Worm (Caenorhabditis elegans): ENCODE results near the gene nhr-254.

Gene nhr-254

DNA sequence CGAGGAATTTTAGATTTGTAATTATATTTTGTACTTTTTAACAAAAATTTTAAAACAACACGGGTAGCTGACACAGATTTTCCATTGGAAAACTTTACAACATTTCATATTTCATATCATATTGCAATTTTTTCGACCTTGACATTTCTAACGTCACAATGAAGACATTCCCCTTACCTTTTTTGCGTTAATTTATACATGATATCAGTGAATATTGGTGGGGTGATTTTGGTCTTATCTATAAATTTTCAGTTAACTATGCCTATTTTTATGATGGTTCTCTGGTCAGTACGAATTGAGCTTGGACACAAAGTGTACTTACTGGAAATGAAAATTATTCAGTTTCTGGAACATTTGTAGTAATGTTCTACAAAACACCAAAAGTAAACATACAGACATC, 7.9 kb upstream of the nhr-254 start:
- TF ChIP-seq cog-1 (tag; optimal IDR thresholded peaks at IDR 0.05): no peak
- TF ChIP-seq flt-1 (GFP tag; IDR thresholded peaks at IDR 0.05): no peak
- TF ChIP-seq ztf-23 (GFP tag; IDR thresholded peaks at IDR 0.05): no peak
- no peak for TF ChIP-seq ztf-29 (GFP tag; IDR thresholded peaks at IDR 0.05)
- TF ChIP-seq med-1 (GFP tag; optimal IDR thresholded peaks at IDR 0.05; ENCODE audit: insufficient read depth): no peak
- TF ChIP-seq T22C8.4 (GFP tag; IDR thresholded peaks at IDR 0.05): no peak
- no peak for TF ChIP-seq klf-2 (GFP tag; conservative IDR thresholded peaks at IDR 0.05)
- no peak for TF ChIP-seq ref-1 (GFP tag; conservative IDR thresholded peaks at IDR 0.05)
- no peak for TF ChIP-seq tab-1 (GFP tag; IDR thresholded peaks at IDR 0.05)

ce11 chrV:385488-385887, 6.9 kb upstream of the nhr-254 start, which contains the start of gene lipl-5:
lipl-5 (plus strand) TSS chrV:385746.
- TF ChIP-seq flt-1 (GFP tag; IDR thresholded peaks at IDR 0.05): no peak
- no peak for TF ChIP-seq klf-2 (GFP tag; conservative IDR thresholded peaks at IDR 0.05)
- no peak for TF ChIP-seq ref-1 (GFP tag; conservative IDR thresholded peaks at IDR 0.05)
- no peak for TF ChIP-seq ztf-23 (GFP tag; IDR thresholded peaks at IDR 0.05)
- TF ChIP-seq cog-1 (tag; optimal IDR thresholded peaks at IDR 0.05): no peak
- no peak for TF ChIP-seq tab-1 (GFP tag; IDR thresholded peaks at IDR 0.05)
- TF ChIP-seq ztf-29 (GFP tag; IDR thresholded peaks at IDR 0.05): no peak
- no peak for TF ChIP-seq med-1 (GFP tag; optimal IDR thresholded peaks at IDR 0.05; ENCODE audit: insufficient read depth)
- no peak for TF ChIP-seq T22C8.4 (GFP tag; IDR thresholded peaks at IDR 0.05)

DNA sequence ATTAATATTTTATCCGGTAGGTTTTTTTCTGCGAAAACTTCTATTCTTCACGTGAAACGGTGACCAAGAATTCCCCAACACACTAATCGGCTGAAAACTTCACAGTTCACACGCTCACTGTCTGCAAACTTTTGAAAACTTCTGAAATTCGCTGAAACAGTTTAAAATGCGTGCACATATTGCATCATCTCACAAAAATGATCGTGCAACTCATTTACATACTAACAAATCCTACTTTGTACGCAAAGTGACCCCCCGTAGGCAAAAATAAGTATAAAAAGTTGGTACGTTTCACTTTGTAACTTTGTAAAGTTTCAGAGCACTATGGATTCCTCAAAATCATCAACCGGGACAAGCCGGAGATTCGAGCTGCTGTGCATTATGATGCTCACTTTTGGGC, 4.0 kb upstream of the nhr-254 start, which contains the start of gene ZK6.6:
Gene ZK6.6 (plus strand): TSS at position 301 of the 400 bp plus-strand sequence.
- TF ChIP-seq cog-1 (tag; optimal IDR thresholded peaks at IDR 0.05): no peak
- no peak for TF ChIP-seq flt-1 (GFP tag; IDR thresholded peaks at IDR 0.05)
- no peak for TF ChIP-seq ref-1 (GFP tag; conservative IDR thresholded peaks at IDR 0.05)
- TF ChIP-seq ztf-23 (GFP tag; IDR thresholded peaks at IDR 0.05): no peak

ce11 chrV:396309-396708, 3.9 kb downstream of the nhr-254 start, which contains the start of gene nhr-253:
nhr-253 (plus strand) TSS chrV:396593.
- TF ChIP-seq ztf-29 (GFP tag; IDR thresholded peaks at IDR 0.05) (no peak), tab-1 (GFP tag; IDR thresholded peaks at IDR 0.05) (no peak), med-1 (GFP tag; optimal IDR thresholded peaks at IDR 0.05; ENCODE audit: insufficient read depth) (no peak), ref-1 (GFP tag; conservative IDR thresholded peaks at IDR 0.05) (no peak), T22C8.4 (GFP tag; IDR thresholded peaks at IDR 0.05) (no peak), ztf-23 (GFP tag; IDR thresholded peaks at IDR 0.05) (no peak), flt-1 (GFP tag; IDR thresholded peaks at IDR 0.05) (no peak), klf-2 (GFP tag; conservative IDR thresholded peaks at IDR 0.05) (no peak), cog-1 (tag; optimal IDR thresholded peaks at IDR 0.05) (no peak)

ce11 chrV:399721-400120, 7.3 kb downstream of the nhr-254 start, which contains the start of gene scl-27:
scl-27 (plus strand) TSS chrV:400021.
- no peak for TF ChIP-seq ztf-29 (GFP tag; IDR thresholded peaks at IDR 0.05)

- TF ChIP-seq klf-2 (GFP tag; conservative IDR thresholded peaks at IDR 0.05): no peak
- no peak for TF ChIP-seq T22C8.4 (GFP tag; IDR thresholded peaks at IDR 0.05)
- no peak for TF ChIP-seq flt-1 (GFP tag; IDR thresholded peaks at IDR 0.05)
- no peak for TF ChIP-seq cog-1 (tag; optimal IDR thresholded peaks at IDR 0.05)
- no peak for TF ChIP-seq med-1 (GFP tag; optimal IDR thresholded peaks at IDR 0.05; ENCODE audit: insufficient read depth)
- no peak for TF ChIP-seq ztf-23 (GFP tag; IDR thresholded peaks at IDR 0.05)
- TF ChIP-seq tab-1 (GFP tag; IDR thresholded peaks at IDR 0.05): no peak
- no peak for TF ChIP-seq ztf-29 (GFP tag; IDR thresholded peaks at IDR 0.05)
- TF ChIP-seq ref-1 (GFP tag; conservative IDR thresholded peaks at IDR 0.05): no peak
Observed at ce11 chrV:403028-403427, 10.6 kb downstream of the nhr-254 start, which contains the start of gene srh-62. srh-62 (minus strand) TSS chrV:403128.

DNA sequence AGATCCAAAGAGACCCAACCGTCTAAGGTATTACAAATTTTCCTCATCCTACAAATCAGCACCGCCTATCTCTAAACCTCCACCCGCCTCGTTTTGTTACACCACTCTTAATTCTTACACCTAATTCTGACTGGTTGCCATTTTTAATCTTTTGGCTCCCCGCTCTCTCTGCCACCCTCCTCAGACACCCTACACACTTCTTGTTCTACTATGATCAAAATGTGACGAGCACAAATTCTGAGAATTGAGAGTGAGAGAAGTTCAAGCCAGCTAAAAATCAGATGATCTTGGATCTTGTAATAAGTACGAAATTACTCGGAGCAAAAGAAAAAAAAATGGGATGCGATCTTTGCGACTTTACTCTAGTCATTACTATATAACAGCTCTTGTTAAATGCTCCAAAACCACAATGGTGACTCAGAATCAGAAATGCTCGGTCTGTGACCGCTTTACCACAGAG, 11.8 kb downstream of the nhr-254 start, which contains the start of gene nhr-252:
Gene nhr-252 (plus strand): TSS at position 410 of the 460 bp plus-strand sequence.
- TF ChIP-seq tab-1 (GFP tag; IDR thresholded peaks at IDR 0.05) (no peak), ref-1 (GFP tag; conservative IDR thresholded peaks at IDR 0.05) (no peak), flt-1 (GFP tag; IDR thresholded peaks at IDR 0.05) (no peak), ztf-23 (GFP tag; IDR thresholded peaks at IDR 0.05) (no peak)

ce11 chrV:412820-413219, 20.4 kb downstream of the nhr-254 start:
- TF ChIP-seq tab-1 (GFP tag; IDR thresholded peaks at IDR 0.05) (no peak), ztf-29 (GFP tag; IDR thresholded peaks at IDR 0.05) (no peak), T22C8.4 (GFP tag; IDR thresholded peaks at IDR 0.05) (no peak), ztf-23 (GFP tag; IDR thresholded peaks at IDR 0.05) (no peak), med-1 (GFP tag; optimal IDR thresholded peaks at IDR 0.05; ENCODE audit: insufficient read depth) (no peak), flt-1 (GFP tag; IDR thresholded peaks at IDR 0.05) (no peak), ref-1 (GFP tag; conservative IDR thresholded peaks at IDR 0.05) (no peak), klf-2 (GFP tag; conservative IDR thresholded peaks at IDR 0.05) (no peak), cog-1 (tag; optimal IDR thresholded peaks at IDR 0.05) (no peak)

ce11 chrV:414630-415029, 22.2 kb downstream of the nhr-254 start, which contains the start of gene dod-19:
dod-19 (minus strand) TSS chrV:414759.
- TF ChIP-seq T22C8.4 (GFP tag; IDR thresholded peaks at IDR 0.05) (no peak), ref-1 (GFP tag; conservative IDR thresholded peaks at IDR 0.05) (no peak), tab-1 (GFP tag; IDR thresholded peaks at IDR 0.05) (no peak), ztf-23 (GFP tag; IDR thresholded peaks at IDR 0.05) (no peak), klf-2 (GFP tag; conservative IDR thresholded peaks at IDR 0.05) (no peak), flt-1 (GFP tag; IDR thresholded peaks at IDR 0.05) (no peak), ztf-29 (GFP tag; IDR thresholded peaks at IDR 0.05) (no peak), med-1 (GFP tag; optimal IDR thresholded peaks at IDR 0.05; ENCODE audit: insufficient read depth) (no peak), cog-1 (tag; optimal IDR thresholded peaks at IDR 0.05) (no peak)

- TF ChIP-seq T22C8.4 (GFP tag; IDR thresholded peaks at IDR 0.05) (no peak), cog-1 (tag; optimal IDR thresholded peaks at IDR 0.05) (no peak), flt-1 (GFP tag; IDR thresholded peaks at IDR 0.05) (no peak), ztf-29 (GFP tag; IDR thresholded peaks at IDR 0.05) (no peak), ref-1 (GFP tag; conservative IDR thresholded peaks at IDR 0.05) (no peak), klf-2 (GFP tag; conservative IDR thresholded peaks at IDR 0.05) (no peak), tab-1 (GFP tag; IDR thresholded peaks at IDR 0.05) (no peak), ztf-23 (GFP tag; IDR thresholded peaks at IDR 0.05) (no peak), med-1 (GFP tag; optimal IDR thresholded peaks at IDR 0.05; ENCODE audit: insufficient read depth) (no peak)
Observed at ce11 chrV:415072-415471, 22.6 kb downstream of the nhr-254 start.
